Fruit fly (Drosophila melanogaster): Measurements from ENCODE around the gene CG32022.
A peak's percentile ranks its signal among the peaks of the same experiment; 100 is the strongest.

CG32022 gene

DNA sequence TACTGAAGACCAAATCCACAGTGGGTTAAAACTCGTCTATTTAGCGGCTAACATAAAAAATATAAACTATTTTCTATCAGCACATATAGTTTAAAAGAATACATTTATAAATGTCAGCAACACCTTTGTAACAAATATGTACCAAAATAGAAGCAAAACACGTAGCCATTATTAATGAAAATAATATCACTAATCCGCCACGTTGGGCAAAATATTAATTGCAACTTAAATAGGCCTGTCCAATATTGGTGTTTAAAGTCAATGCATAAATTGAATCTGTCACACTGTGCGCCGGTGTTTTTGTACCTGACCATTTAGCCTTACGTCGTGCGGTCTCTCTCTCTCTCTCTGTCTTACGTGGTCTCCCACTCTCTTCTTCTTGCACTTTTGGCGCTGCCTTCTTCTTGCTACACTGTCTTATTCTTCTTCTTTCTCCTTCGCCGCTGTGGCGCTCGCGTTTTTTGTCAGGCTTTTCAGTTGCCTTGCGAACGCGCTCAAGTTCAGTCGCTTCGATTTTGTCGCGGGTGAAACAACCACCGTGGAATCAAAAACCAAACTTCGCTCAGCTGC lies 45.0 kb upstream of the CG32022 start (continued):
- TF ChIP-seq NC2β (GFP tag; optimal IDR thresholded peaks at IDR 0.05) (peak; percentile 96), CG12071 (GFP tag; optimal IDR thresholded peaks at IDR 0.05) (peak; percentile 97), chm (GFP tag; IDR thresholded peaks at IDR 0.05) (peak; percentile 91), stwl (tag; optimal IDR thresholded peaks at IDR 0.05) (peak; percentile 55), CG2875 (GFP tag; optimal IDR thresholded peaks at IDR 0.05) (peak; percentile 97), gt (GFP tag; IDR thresholded peaks at IDR 0.05) (peak; percentile 93), Poxn (GFP tag; IDR thresholded peaks at IDR 0.05) (peak; percentile 83), D19B (GFP tag; optimal IDR thresholded peaks at IDR 0.05) (peak; percentile 87), GATAe (GFP tag; conservative IDR thresholded peaks at IDR 0.05) (peak; percentile 87), HLH54F (GFP tag; optimal IDR thresholded peaks at IDR 0.05) (peak; percentile 98), peb (GFP tag; IDR thresholded peaks at IDR 0.05) (peak; percentile 97), zfh2 (GFP tag; optimal IDR thresholded peaks at IDR 0.05) (peak; percentile 98), CG10654 (GFP tag; optimal IDR thresholded peaks at IDR 0.05) (peak; percentile 94), CG13424 (tag; optimal IDR thresholded peaks at IDR 0.05) (peak; percentile 99), lov (optimal IDR thresholded peaks at IDR 0.05) (no peak), lov (GFP tag; IDR thresholded peaks at IDR 0.05) (peak; percentile 93), CG1603 (tag; optimal IDR thresholded peaks at IDR 0.05) (peak; percentile 95), CG33557 (GFP tag; optimal IDR thresholded peaks at IDR 0.05) (peak; percentile 99)

DNA sequence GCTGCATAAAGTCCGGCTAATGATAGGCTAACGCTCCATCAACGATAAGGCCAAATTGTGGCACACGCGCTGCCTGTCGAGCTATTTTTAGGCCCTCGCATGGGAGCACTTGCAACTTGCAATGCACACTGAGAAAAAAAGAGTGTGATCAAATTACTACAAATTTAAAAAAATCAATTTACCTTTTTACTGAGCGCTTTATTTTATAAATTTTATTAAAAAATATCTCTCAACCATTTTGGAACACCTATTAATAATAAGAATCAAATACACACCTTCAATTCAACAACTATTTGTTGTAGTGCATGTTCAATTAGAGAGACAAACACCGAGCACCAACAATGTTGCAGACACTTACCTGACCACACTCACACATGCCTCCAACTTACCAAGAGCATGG lies 44.4 kb upstream of the CG32022 start:
- TF ChIP-seq luna (GFP tag; optimal IDR thresholded peaks at IDR 0.05) (no peak), NC2α (GFP tag; optimal IDR thresholded peaks at IDR 0.05) (no peak), C15 (GFP tag; IDR thresholded peaks at IDR 0.05) (no peak), CG33213 (GFP tag; optimal IDR thresholded peaks at IDR 0.05) (no peak), CG8924 (tag; optimal IDR thresholded peaks at IDR 0.05) (no peak), vvl (GFP tag; IDR thresholded peaks at IDR 0.05) (peak; percentile 71), Sox100B (GFP tag; optimal IDR thresholded peaks at IDR 0.05) (no peak), CG17802 (tag; optimal IDR thresholded peaks at IDR 0.05) (peak; percentile 5), CG4617 (GFP tag; optimal IDR thresholded peaks at IDR 0.05; ENCODE audit: borderline replicate concordance) (no peak), CG10462 (GFP tag; optimal IDR thresholded peaks at IDR 0.05) (no peak), dimm (GFP tag; IDR thresholded peaks at IDR 0.05) (peak; percentile 7; the same call in 1 of the 2 replicates), sima (GFP tag; optimal IDR thresholded peaks at IDR 0.05) (no peak), CG10654 (GFP tag; optimal IDR thresholded peaks at IDR 0.05) (no peak), CG10147 (GFP tag; optimal IDR thresholded peaks at IDR 0.05) (no peak), knrl (GFP tag; IDR thresholded peaks at IDR 0.05; ENCODE audit: partially characterized antibody) (no peak), tx (GFP tag; optimal IDR thresholded peaks at IDR 0.05) (no peak), fd102C (GFP tag; optimal IDR thresholded peaks at IDR 0.05) (no peak), Sox102F (GFP tag; optimal IDR thresholded peaks at IDR 0.05) (peak; percentile 6), ssp (GFP tag; IDR thresholded peaks at IDR 0.05) (no peak), sna (GFP tag; IDR thresholded peaks at IDR 0.05; ENCODE audit: partially characterized antibody) (no peak), CG16815 (GFP tag; optimal IDR thresholded peaks at IDR 0.05) (no peak), crc (GFP tag; optimal IDR thresholded peaks at IDR 0.05) (no peak), gsb (GFP tag; IDR thresholded peaks at IDR 0.05) (no peak), twi (tag; optimal IDR thresholded peaks at IDR 0.05) (no peak), CG18764 (GFP tag; optimal IDR thresholded peaks at IDR 0.05) (no peak), Eip74EF (GFP tag; optimal IDR thresholded peaks at IDR 0.05) (no peak), CG9876 (GFP tag; optimal IDR thresholded peaks at IDR 0.05) (no peak), Dek (tag; optimal IDR thresholded peaks at IDR 0.05) (no peak), CG14441 (GFP tag; IDR thresholded peaks at IDR 0.05) (peak; percentile 42; the same call in 1 of the 2 replicates), HLH3B (GFP tag; IDR thresholded peaks at IDR 0.05) (peak; percentile 40), CG15011 (GFP tag; optimal IDR thresholded peaks at IDR 0.05) (no peak), zfh1 (GFP tag; IDR thresholded peaks at IDR 0.05) (peak; percentile 74), CG7372 (GFP tag; IDR thresholded peaks at IDR 0.05) (0 out of 2 replicates have a peak, but pooled peaks have one; percentile 5), sr (GFP tag; IDR thresholded peaks at IDR 0.05) (0 out of 3 replicates have a peak, but pooled peaks have one; percentile 17)
